Worm (Caenorhabditis elegans): Measurements from ENCODE around the gene C03H5.7.

The C03H5.7 gene

DNA sequence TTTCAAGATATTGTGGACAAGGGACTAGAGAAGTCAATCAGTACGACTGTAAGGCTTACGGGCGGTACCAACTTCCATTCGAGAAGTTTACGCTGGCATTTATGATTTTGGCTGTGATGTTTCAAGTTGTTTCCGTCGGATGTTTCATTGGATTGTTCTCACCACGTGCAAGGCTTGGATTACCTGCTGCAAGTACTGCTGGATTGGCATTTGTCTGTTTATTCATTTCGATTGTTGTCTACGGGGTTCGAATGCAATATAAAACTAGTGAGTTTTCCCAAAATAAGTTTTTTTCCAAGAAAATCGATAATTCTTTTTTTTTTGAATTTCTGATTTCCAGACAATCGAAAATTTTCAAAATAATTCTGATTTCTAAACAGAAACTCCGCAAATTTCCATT lies 39.3 kb upstream of the C03H5.7 start:
- TF ChIP-seq ttx-3 (tag; optimal IDR thresholded peaks at IDR 0.05) (no peak), unc-42 (tag; optimal IDR thresholded peaks at IDR 0.05) (no peak)

DNA sequence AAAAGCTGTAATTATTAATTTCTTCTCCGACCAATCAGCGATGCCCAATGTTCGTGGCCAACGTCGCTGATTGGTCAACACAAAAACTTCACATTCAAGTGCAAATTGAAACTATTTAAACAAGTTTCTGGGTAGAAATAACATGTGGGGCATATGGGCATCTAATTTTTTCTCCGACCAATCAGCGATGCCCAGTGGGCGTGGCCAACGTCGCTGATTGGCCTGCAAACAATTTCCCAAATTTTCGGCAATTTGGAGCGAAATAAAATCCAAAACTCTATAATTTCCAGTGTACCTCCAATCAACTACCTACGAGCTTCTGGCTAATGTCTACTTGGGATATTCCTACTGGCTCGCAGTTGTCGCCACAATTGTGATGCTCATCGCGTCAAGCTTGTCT lies 38.8 kb upstream of the C03H5.7 start:
- no peak for TF ChIP-seq dmd-4 (tag; optimal IDR thresholded peaks at IDR 0.05; ENCODE audit: borderline replicate concordance)
- peak; percentile 98 for TF ChIP-seq nfya-1 (tag; optimal IDR thresholded peaks at IDR 0.05)
- no peak for TF ChIP-seq ceh-45 (GFP tag; IDR thresholded peaks at IDR 0.05)

DNA sequence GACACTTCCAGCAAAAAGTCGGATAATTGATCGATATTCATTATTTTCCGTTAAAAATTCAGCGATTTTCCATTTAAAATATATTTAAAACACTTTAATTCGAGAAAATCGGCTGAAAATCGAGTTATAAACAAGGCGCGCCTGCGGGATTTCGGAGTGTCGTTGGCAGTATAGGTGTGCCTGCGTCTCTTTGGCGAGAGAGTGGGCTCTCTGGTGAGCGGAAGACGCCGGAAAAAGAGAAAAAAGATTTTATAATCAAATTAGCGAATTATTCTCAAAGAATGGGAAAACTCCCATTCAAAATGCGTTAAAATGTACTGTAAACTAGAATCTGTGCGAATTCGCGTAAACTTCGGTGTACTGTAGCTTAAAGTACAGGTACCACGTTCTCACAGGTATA lies 32.3 kb upstream of the C03H5.7 start, which contains the start of gene D1069.3:
Gene D1069.3, minus strand, starts transcription at position 158 of the 400 bp plus-strand sequence.
- TF ChIP-seq unc-42 (tag; optimal IDR thresholded peaks at IDR 0.05) (peak; percentile 79), ceh-45 (GFP tag; IDR thresholded peaks at IDR 0.05) (no peak), nfya-1 (tag; optimal IDR thresholded peaks at IDR 0.05) (peak; percentile 11)

DNA sequence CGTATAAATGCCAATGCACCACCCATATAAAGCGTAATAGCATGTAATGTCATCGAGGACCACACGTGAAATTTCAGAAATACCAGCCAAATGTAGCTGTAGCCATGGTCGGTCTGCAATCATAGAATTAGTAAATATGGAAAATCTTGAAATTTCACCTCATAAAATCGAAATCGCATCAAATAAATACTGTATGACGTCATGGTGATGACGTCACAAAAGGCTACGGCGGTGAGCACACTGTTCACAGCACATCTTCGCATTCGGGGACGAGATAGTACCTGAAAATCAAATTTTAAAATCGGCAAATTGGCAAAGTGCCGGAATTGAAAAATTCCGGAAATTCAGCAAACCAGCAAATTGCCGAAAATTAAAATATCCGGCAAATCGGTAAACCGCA lies 30.3 kb upstream of the C03H5.7 start:
- TF ChIP-seq hlh-6 (tag; optimal IDR thresholded peaks at IDR 0.05): no peak
- no peak for TF ChIP-seq tbx-7 (tag; optimal IDR thresholded peaks at IDR 0.05)
- TF ChIP-seq ref-2 (tag; optimal IDR thresholded peaks at IDR 0.05): no peak
- no peak for TF ChIP-seq ttx-3 (tag; optimal IDR thresholded peaks at IDR 0.05)
- TF ChIP-seq unc-3 (GFP tag; conservative IDR thresholded peaks at IDR 0.05): no peak
- no peak for TF ChIP-seq unc-3 (tag; optimal IDR thresholded peaks at IDR 0.05)
- TF ChIP-seq pax-1 (tag; optimal IDR thresholded peaks at IDR 0.05): no peak
- no peak for TF ChIP-seq dve-1 (tag; optimal IDR thresholded peaks at IDR 0.05)

DNA sequence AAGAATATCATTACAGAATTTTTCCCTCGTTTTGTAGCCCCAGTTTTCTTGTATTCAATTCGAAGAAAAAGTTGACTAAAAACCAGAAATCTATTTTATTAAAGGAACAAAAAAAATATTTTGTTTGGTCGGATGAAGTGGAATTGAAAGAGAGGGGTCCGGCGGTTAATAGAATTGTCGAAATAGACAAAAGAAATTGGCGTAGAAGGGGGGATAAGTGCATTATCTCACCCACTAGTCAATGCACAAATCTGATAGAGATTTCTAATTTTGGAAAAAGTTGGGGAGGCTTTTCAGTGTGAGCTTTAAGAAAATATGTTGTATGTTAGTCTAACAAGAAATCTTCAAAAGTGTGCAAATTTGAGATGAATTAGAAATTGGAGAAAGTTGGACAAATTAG lies 25.5 kb upstream of the C03H5.7 start:
- peak; percentile 97 for TF ChIP-seq unc-42 (tag; optimal IDR thresholded peaks at IDR 0.05)
- no peak for TF ChIP-seq ceh-2 (tag; optimal IDR thresholded peaks at IDR 0.05)

DNA sequence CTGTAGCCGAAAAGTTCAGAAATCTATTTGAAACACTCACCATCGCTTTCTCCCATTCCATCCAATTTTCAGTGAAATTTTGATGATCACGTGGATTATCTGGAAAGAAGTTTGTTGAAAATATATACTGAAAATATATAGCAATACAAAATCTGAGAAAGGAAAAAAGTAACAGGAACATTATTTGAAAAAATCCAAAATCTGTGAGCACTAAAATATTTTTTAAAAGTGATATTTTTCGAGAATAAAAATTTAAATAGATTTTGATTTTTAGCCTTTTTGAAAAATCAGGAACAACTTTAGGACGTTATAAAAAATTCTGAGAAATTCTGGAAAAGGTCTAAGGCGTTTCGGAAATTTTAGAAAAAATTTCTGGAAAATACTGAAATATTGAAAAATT lies 23.1 kb upstream of the C03H5.7 start, which contains the start of gene dmsr-4:
Gene dmsr-4, minus strand, starts transcription at position 101 of the 400 bp plus-strand sequence.
- TF ChIP-seq nhr-11 (tag; optimal IDR thresholded peaks at IDR 0.05): no peak
- no peak for TF ChIP-seq che-1 (tag; optimal IDR thresholded peaks at IDR 0.05)
- TF ChIP-seq ahr-1 (tag; optimal IDR thresholded peaks at IDR 0.05): no peak
- TF ChIP-seq fkh-10 (GFP tag; optimal IDR thresholded peaks at IDR 0.05): no peak
- no peak for TF ChIP-seq ama-1 (optimal IDR thresholded peaks at IDR 0.05)
- no peak for TF ChIP-seq hlh-15 (tag; optimal IDR thresholded peaks at IDR 0.05)
- no peak for TF ChIP-seq lim-6 (tag; optimal IDR thresholded peaks at IDR 0.05)
- TF ChIP-seq ets-4 (tag; optimal IDR thresholded peaks at IDR 0.05): no peak
- no peak for TF ChIP-seq ref-2 (tag; optimal IDR thresholded peaks at IDR 0.05)
- TF ChIP-seq hlh-13 (GFP tag; optimal IDR thresholded peaks at IDR 0.05): no peak

DNA sequence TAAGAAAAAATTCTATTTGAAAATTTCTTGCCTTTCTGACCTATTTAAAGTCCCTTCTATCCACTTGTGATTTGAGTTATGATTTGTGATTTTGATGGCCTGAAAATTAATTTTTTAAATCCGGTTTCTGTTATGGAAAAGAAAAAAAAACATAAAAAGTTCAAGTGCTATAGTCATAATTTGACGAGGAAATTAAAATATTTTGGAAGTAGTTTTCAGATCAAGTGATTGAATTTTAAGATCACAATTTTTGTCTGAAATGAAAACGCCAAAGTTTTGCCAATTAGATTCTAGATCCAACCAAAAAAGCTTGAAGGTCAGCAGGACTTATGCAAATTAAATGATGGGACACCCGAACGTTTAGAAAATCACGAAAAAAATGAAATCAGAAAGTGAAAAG lies 12.6 kb upstream of the C03H5.7 start, which contains the start of gene ptr-3:
Gene ptr-3, minus strand, starts transcription at position 101 of the 400 bp plus-strand sequence.
- TF ChIP-seq lim-6 (tag; optimal IDR thresholded peaks at IDR 0.05) (no peak), pros-1 (tag; optimal IDR thresholded peaks at IDR 0.05) (no peak), ceh-19 (GFP tag; optimal IDR thresholded peaks at IDR 0.05) (no peak), K02D7.2 (tag; optimal IDR thresholded peaks at IDR 0.05) (no peak), hlh-15 (tag; optimal IDR thresholded peaks at IDR 0.05) (no peak), nfya-1 (tag; optimal IDR thresholded peaks at IDR 0.05) (no peak), unc-3 (GFP tag; conservative IDR thresholded peaks at IDR 0.05) (no peak), unc-3 (tag; optimal IDR thresholded peaks at IDR 0.05) (no peak), ceh-2 (tag; optimal IDR thresholded peaks at IDR 0.05) (no peak), pqm-1 (tag; optimal IDR thresholded peaks at IDR 0.05) (no peak), gmeb-2 (tag; optimal IDR thresholded peaks at IDR 0.05) (no peak), hlh-6 (tag; optimal IDR thresholded peaks at IDR 0.05) (no peak), ceh-24 (tag; optimal IDR thresholded peaks at IDR 0.05) (no peak), F13H6.1 (tag; optimal IDR thresholded peaks at IDR 0.05) (no peak), sdc-2 (tag; optimal IDR thresholded peaks at IDR 0.05) (no peak), unc-86 (tag; optimal IDR thresholded peaks at IDR 0.05) (no peak), C38D4.7 (GFP tag; optimal IDR thresholded peaks at IDR 0.05) (no peak), pha-2 (tag; optimal IDR thresholded peaks at IDR 0.05) (no peak), pha-4 (tag; optimal IDR thresholded peaks at IDR 0.05) (no peak)
